Worm (Caenorhabditis elegans): ENCODE data around the gene rol-6.

ce11 chrII:8747246-8747938, 14.5 kb downstream of the rol-6 start:
- TF ChIP-seq him-1 (tag; optimal IDR thresholded peaks at IDR 0.05) (peak; percentile 2), dao-5 (tag; optimal IDR thresholded peaks at IDR 0.05) (no peak), W03F9.2 (tag; optimal IDR thresholded peaks at IDR 0.05) (no peak)
